Worm (Caenorhabditis elegans) whole organism, late embryonic: ENCODE results near the gene vit-2.

Source experiments
- C08G9.2 ChIP-seq: sonication (generic microtip); optimal IDR thresholded peaks from 2 replicates; lab custom pipeline; 2016; ENCODE audit warnings: mild to moderate bottlenecking, missing genetic modification characterization, moderate library complexity, missing compliant biosample characterization
- F13H6.1 ChIP-seq: sonication (generic microtip); optimal IDR thresholded peaks from 2 replicates; lab custom pipeline; 2016; ENCODE audit warnings: missing genetic modification characterization, missing compliant biosample characterization
- K02D7.2 ChIP-seq: sonication (generic microtip); optimal IDR thresholded peaks from 2 replicates; lab custom pipeline; 2017; ENCODE audit warnings: mild to moderate bottlenecking, missing genetic modification characterization, missing compliant biosample characterization
- K09A11.1 ChIP-seq: sonication (generic microtip); optimal IDR thresholded peaks from 2 replicates; lab custom pipeline; 2017; ENCODE audit warnings: antibody characterized with exemption, mild to moderate bottlenecking, missing genetic modification characterization, missing compliant biosample characterization; ENCODE audit not compliant: insufficient read depth
- T23F11.4 ChIP-seq: fragments of 200-800 bp; sonication (Bioruptor generic); optimal IDR thresholded peaks from 2 replicates; lab custom pipeline; 2018; ENCODE audit warnings: mild to moderate bottlenecking, missing genetic modification characterization, missing compliant biosample characterization
- ahr-1 ChIP-seq: sonication (generic microtip); optimal IDR thresholded peaks from 2 replicates; lab custom pipeline; 2016; ENCODE audit warnings: missing genetic modification characterization, missing compliant biosample characterization
- ama-1 ChIP-seq: fragments of 150-350 bp; optimal IDR thresholded peaks from 2 replicates; lab custom pipeline; 2014
- ceh-19 ChIP-seq: fragments of 200-800 bp; sonication (Bioruptor generic); optimal IDR thresholded peaks from 2 replicates; lab custom pipeline; 2018; ENCODE audit warnings: mild to moderate bottlenecking, missing genetic modification characterization, missing compliant biosample characterization
- ceh-22 ChIP-seq: sonication (generic microtip); optimal IDR thresholded peaks from 2 replicates; lab custom pipeline; 2017; ENCODE audit warnings: missing biosample characterization, missing genetic modification characterization
- ceh-31 ChIP-seq: sonication (generic microtip); optimal IDR thresholded peaks from 2 replicates; lab custom pipeline; 2016; ENCODE audit warnings: missing genetic modification characterization, missing compliant biosample characterization
- ceh-34 ChIP-seq: sonication (generic microtip); optimal IDR thresholded peaks from 2 replicates; lab custom pipeline; 2016; ENCODE audit warnings: mild to moderate bottlenecking, missing genetic modification characterization, missing compliant biosample characterization
- ceh-45 ChIP-seq: fragments of 200-800 bp; sonication (Bioruptor generic); IDR thresholded peaks from 2 replicates; pipeline ENCODE4 v1.3.6; 2022; ENCODE audit warnings: missing genetic modification reagents, missing genetic modification characterization, missing compliant biosample characterization
- ceh-9 ChIP-seq: sonication (generic microtip); optimal IDR thresholded peaks from 2 replicates; lab custom pipeline; 2016; ENCODE audit warnings: mild to moderate bottlenecking, missing genetic modification characterization, inconsistent platforms, missing compliant biosample characterization
- elt-2 ChIP-seq: sonication (generic microtip); optimal IDR thresholded peaks from 2 replicates; lab custom pipeline; 2016; ENCODE audit warnings: missing genetic modification reagents, missing genetic modification characterization, missing compliant biosample characterization
- ets-4 ChIP-seq: sonication (generic microtip); optimal IDR thresholded peaks from 2 replicates; lab custom pipeline; 2016; ENCODE audit warnings: missing genetic modification characterization, missing compliant biosample characterization
- eyg-1 ChIP-seq: sonication (generic microtip); optimal IDR thresholded peaks from 2 replicates; lab custom pipeline; 2016; ENCODE audit warnings: missing genotype, missing genetic modification characterization, missing compliant biosample characterization
- fax-1 ChIP-seq: sonication (generic microtip); optimal IDR thresholded peaks from 2 replicates; lab custom pipeline; 2016; ENCODE audit warnings: missing genotype, missing genetic modification characterization, missing compliant biosample characterization
- fkh-6 ChIP-seq: sonication (generic microtip); optimal IDR thresholded peaks from 2 replicates; lab custom pipeline; 2016; ENCODE audit warnings: missing genetic modification characterization, missing compliant biosample characterization
- hlh-13 ChIP-seq: fragments of 200-800 bp; sonication (Bioruptor generic); optimal IDR thresholded peaks from 2 replicates; lab custom pipeline; 2018; ENCODE audit warnings: mild to moderate bottlenecking, missing genetic modification characterization, missing compliant biosample characterization
- hlh-15 ChIP-seq: sonication (generic microtip); optimal IDR thresholded peaks from 2 replicates; lab custom pipeline; 2016; ENCODE audit warnings: missing genetic modification characterization, missing compliant biosample characterization
- hlh-6 ChIP-seq: sonication (generic microtip); optimal IDR thresholded peaks from 2 replicates; lab custom pipeline; 2016; ENCODE audit warnings: missing genotype, missing genetic modification characterization, missing compliant biosample characterization
- lim-6 ChIP-seq: sonication (generic microtip); optimal IDR thresholded peaks from 2 replicates; lab custom pipeline; 2016; ENCODE audit warnings: missing genetic modification characterization, missing compliant biosample characterization
- lin-11 ChIP-seq: fragments of 200-800 bp; sonication (Bioruptor generic); optimal IDR thresholded peaks from 2 replicates; lab custom pipeline; 2018; ENCODE audit warnings: mild to moderate bottlenecking, missing genetic modification characterization, missing compliant biosample characterization
- madf-2 ChIP-seq: sonication (generic microtip); optimal IDR thresholded peaks from 2 replicates; lab custom pipeline; 2017; ENCODE audit warnings: missing genetic modification characterization, missing compliant biosample characterization
- mec-3 ChIP-seq: sonication (generic microtip); optimal IDR thresholded peaks from 2 replicates; lab custom pipeline; 2016; ENCODE audit warnings: borderline replicate concordance, missing genetic modification characterization, missing compliant biosample characterization
- nhr-11 ChIP-seq: fragments of 150-350 bp; optimal IDR thresholded peaks from 2 replicates; lab custom pipeline; 2014; ENCODE audit warnings: missing biosample characterization, missing genetic modification characterization
- nhr-232 ChIP-seq: sonication (generic microtip); optimal IDR thresholded peaks from 2 replicates; lab custom pipeline; 2016; ENCODE audit warnings: missing genetic modification characterization, missing compliant biosample characterization
- npax-4 ChIP-seq: sonication (generic microtip); optimal IDR thresholded peaks from 2 replicates; lab custom pipeline; 2016; ENCODE audit warnings: missing genetic modification characterization, missing compliant biosample characterization
- odd-2 ChIP-seq: sonication (generic microtip); optimal IDR thresholded peaks from 2 replicates; lab custom pipeline; 2017; ENCODE audit warnings: antibody characterized with exemption, mild to moderate bottlenecking, missing genetic modification characterization, missing compliant biosample characterization
- pat-9 ChIP-seq: fragments of 200-800 bp; sonication (Bioruptor generic); optimal IDR thresholded peaks from 2 replicates; lab custom pipeline; 2018; ENCODE audit warnings: mild to moderate bottlenecking, missing genetic modification characterization, moderate library complexity, missing compliant biosample characterization
- pqm-1 ChIP-seq: sonication (generic microtip); optimal IDR thresholded peaks from 2 replicates; lab custom pipeline; 2016; ENCODE audit warnings: missing genetic modification characterization, missing compliant biosample characterization
- pros-1 ChIP-seq: fragments of 150-350 bp; optimal IDR thresholded peaks from 2 replicates; lab custom pipeline; 2014; ENCODE audit warnings: missing biosample characterization, missing genetic modification reagents, missing genetic modification characterization
- ref-2 ChIP-seq: sonication (generic microtip); optimal IDR thresholded peaks from 2 replicates; lab custom pipeline; 2016; ENCODE audit warnings: missing genetic modification characterization, missing compliant biosample characterization
- rnt-1 ChIP-seq: sonication (generic microtip); optimal IDR thresholded peaks from 2 replicates; lab custom pipeline; 2016; ENCODE audit warnings: missing genetic modification characterization, missing compliant biosample characterization
- sdc-2 ChIP-seq: sonication (generic microtip); optimal IDR thresholded peaks from 2 replicates; lab custom pipeline; 2016; ENCODE audit warnings: missing genotype, missing genetic modification characterization, missing compliant biosample characterization
- tbx-2 ChIP-seq: sonication (generic microtip); optimal IDR thresholded peaks from 2 replicates; lab custom pipeline; 2016; ENCODE audit warnings: missing genetic modification characterization, missing compliant biosample characterization
- tbx-7 ChIP-seq: sonication (generic microtip); optimal IDR thresholded peaks from 2 replicates; lab custom pipeline; 2016; ENCODE audit warnings: missing genotype, missing genetic modification characterization, missing compliant biosample characterization
- unc-86 ChIP-seq: sonication (generic microtip); optimal IDR thresholded peaks from 2 replicates; lab custom pipeline; 2016; ENCODE audit warnings: missing genetic modification characterization, missing compliant biosample characterization
- zip-5 ChIP-seq: sonication (generic microtip); optimal IDR thresholded peaks from 2 replicates; lab custom pipeline; 2016; ENCODE audit warnings: missing genetic modification characterization, missing compliant biosample characterization

vit-2 gene

DNA sequence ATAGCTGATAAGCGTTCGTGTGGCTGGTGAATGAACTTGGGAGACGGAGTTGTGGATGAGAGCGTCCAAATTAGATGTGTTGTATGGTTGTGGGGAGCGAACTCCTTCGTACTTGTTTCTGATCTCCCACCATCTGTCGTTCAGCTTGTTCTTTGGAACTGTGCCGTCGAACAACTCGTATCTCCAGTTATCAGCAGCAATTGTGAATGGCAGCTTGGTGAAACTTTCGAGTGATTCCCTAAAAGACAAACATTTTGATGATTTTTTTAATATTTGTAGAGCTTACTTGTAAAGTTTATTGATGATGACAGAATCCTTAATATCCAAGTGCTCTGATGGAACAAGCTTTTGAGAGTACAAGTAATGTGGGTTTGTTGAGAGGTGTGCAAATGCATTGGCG, 6.8 kb upstream of the vit-2 start:
- TF ChIP-seq F13H6.1 (tag; lab: Kevin White, UChicago) (no peak), unc-86 (tag; lab: Kevin White, UChicago) (no peak), ref-2 (tag; lab: Kevin White, UChicago) (no peak), ceh-31 (tag; lab: Kevin White, UChicago) (no peak), eyg-1 (tag; lab: Kevin White, UChicago) (no peak)

DNA sequence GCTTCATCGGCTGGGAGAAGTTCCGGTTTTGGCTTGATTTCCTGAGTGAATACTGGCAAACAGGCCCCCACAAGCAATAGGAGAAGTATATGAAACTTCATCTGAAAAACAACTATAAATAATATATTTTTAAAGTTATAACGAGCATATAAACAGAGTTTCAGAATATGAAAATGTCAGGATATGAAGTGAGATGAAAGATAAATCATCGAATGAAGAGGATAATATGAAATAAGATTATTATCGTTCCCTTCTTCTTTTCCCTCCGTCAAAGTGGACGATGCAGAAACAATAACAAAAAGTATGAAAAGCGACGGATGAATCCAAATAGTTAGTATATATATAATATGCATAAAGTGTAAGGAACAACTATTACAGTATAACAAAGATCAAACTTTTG, 3.9 kb upstream of the vit-2 start, which contains the start of gene acn-1:
Gene acn-1 (minus strand): TSS at position 101 of the 400 bp plus-strand sequence.
- TF ChIP-seq ama-1 (lab: Kevin White, UChicago) (no peak), ref-2 (tag; lab: Kevin White, UChicago) (no peak), odd-2 (no peak), ceh-19 (GFP tag; lab: Kevin White, UChicago) (no peak), pqm-1 (tag; lab: Kevin White, UChicago) (no peak), nhr-11 (tag; lab: Kevin White, UChicago) (no peak), ahr-1 (tag; lab: Kevin White, UChicago) (no peak), fkh-6 (no peak), ceh-34 (tag; lab: Kevin White, UChicago) (no peak)
- TF ChIP-seq, all 69 proteins: peak for 0

DNA sequence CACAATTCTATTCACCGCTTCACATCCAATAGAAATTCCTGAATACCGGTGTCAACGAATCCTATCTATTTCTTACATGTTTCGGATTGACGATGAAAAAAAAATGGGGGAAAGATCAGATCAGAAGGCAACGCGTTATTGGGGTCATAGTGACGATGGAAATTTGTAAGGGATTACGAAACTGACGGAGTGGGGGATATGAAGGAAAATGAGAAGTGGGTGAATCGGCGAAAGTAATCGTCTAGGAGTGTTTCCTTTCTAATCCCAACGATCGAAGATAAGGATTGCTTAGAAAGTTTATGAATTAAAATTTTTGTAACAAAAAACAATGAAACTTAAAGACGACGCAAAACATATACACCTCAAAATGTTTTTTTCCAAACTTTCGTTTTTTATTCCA, 1.9 kb upstream of the vit-2 start:
- TF ChIP-seq ceh-9 (tag; lab: Kevin White, UChicago) (no peak), lim-6 (no peak), eyg-1 (tag; lab: Kevin White, UChicago) (no peak), ceh-31 (tag; lab: Kevin White, UChicago) (no peak)

DNA sequence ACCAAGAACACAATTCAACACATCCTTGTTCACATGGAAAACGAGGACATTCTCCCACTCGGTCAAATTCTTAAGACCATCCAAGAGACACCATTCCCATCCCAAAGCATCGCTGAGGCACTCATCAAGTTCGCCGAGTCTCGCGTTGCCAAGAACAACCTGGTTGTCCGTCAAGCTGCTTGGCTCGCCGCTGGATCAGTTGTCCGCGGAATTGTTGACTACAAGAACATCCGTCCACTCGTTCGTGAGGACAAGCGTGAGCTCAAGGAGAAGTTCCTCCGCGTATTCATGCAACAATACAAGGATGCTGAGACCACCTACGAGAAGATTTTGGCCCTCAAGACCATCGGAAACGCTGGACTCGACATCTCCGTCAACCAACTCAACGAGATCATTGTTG, 1.5 kb downstream of the vit-2 start:
- TF ChIP-seq fax-1 (no peak), C08G9.2 (tag; lab: Kevin White, UChicago) (no peak), pat-9 (tag; lab: Kevin White, UChicago) (no peak), ets-4 (no peak), nhr-232 (tag; lab: Kevin White, UChicago) (no peak), rnt-1 (no peak), lim-6 (no peak), ceh-9 (tag; lab: Kevin White, UChicago) (no peak), elt-2 (no peak)
- TF ChIP-seq, all 69 proteins: peak for 0

DNA sequence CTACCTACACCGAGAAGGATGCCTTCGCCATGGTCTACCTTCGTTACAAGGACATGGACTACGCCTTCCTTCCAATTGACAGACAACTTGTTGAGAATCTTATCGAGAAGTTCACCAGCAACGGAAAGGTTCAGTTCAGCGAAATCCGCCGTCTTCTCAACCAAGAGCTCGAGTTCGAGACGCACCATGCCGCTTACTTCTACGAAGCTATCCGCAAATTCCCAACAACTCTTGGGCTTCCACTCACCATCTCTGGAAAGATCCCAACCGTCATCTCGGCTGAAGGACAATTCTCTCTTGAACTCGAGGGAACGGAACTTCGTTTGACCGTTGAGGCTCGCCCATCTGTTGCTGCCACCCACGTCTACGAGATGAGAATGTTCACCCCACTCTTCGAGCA, 2.6 kb downstream of the vit-2 start:
- no peak for TF ChIP-seq lim-6
- TF ChIP-seq ahr-1 (tag; lab: Kevin White, UChicago): no peak
- no peak for TF ChIP-seq sdc-2 (tag; lab: Kevin White, UChicago)
- no peak for TF ChIP-seq hlh-6 (tag; lab: Kevin White, UChicago)
- no peak for TF ChIP-seq ceh-45 (GFP tag; lab: Robert Waterston, UW)
- no peak for TF ChIP-seq mec-3
- TF ChIP-seq lin-11: no peak
- no peak for TF ChIP-seq ceh-34 (tag; lab: Kevin White, UChicago)
- TF ChIP-seq ref-2 (tag; lab: Kevin White, UChicago): no peak
- no peak for TF ChIP-seq hlh-13 (GFP tag; lab: Kevin White, UChicago)
- no peak for TF ChIP-seq pros-1 (tag; lab: Kevin White, UChicago)
- no peak for TF ChIP-seq npax-4 (tag; lab: Kevin White, UChicago)
- no peak for TF ChIP-seq ceh-22 (tag; lab: Kevin White, UChicago)
- TF ChIP-seq nhr-11 (tag; lab: Kevin White, UChicago): no peak
- TF ChIP-seq ceh-9 (tag; lab: Kevin White, UChicago): no peak

DNA sequence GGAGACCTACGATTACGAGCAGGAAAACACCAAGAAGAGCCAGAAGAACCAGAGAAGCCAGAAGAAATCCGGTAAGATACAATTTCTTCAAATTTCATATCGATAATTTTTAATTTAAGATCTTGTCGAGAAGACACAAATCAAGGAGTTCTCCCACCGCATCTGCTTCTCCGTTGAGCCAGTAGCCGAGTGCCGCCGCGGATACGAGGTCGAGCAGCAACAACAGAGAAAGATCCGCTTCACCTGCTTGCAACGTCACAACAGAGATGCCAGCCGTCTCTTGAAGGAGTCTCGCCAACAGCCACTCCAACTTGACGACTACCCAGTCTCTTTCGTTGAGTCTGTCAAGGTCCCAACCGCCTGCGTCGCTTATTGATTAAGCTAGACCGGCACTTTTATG, 4.9 kb downstream of the vit-2 start:
- TF ChIP-seq ahr-1 (tag; lab: Kevin White, UChicago): no peak
- TF ChIP-seq tbx-2 (tag; lab: Kevin White, UChicago): no peak
- TF ChIP-seq ceh-19 (GFP tag; lab: Kevin White, UChicago): no peak
- no peak for TF ChIP-seq zip-5 (tag; lab: Kevin White, UChicago)
- no peak for TF ChIP-seq unc-86 (tag; lab: Kevin White, UChicago)
- TF ChIP-seq tbx-7 (tag; lab: Kevin White, UChicago): no peak
- TF ChIP-seq T23F11.4 (GFP tag; lab: Kevin White, UChicago): no peak
- no peak for TF ChIP-seq madf-2
- TF ChIP-seq lim-6: no peak
- no peak for TF ChIP-seq hlh-15 (tag; lab: Kevin White, UChicago)
- no peak for TF ChIP-seq K02D7.2 (tag; lab: Kevin White, UChicago)
- no peak for TF ChIP-seq K09A11.1 (tag; lab: Kevin White, UChicago)
